Worm (Caenorhabditis elegans) whole organism, midembryonic: ENCODE measurements around the gene npr-16.

Experiments used
- T22C8.4 ChIP-seq: fragments of 200-800 bp; sonication (Bioruptor generic); IDR thresholded peaks from 2 replicates; pipeline ENCODE4 v1.3.6; 2022; ENCODE audit warnings: missing genetic modification characterization, missing compliant biosample characterization
- cog-1 ChIP-seq: sonication (generic microtip); optimal IDR thresholded peaks from 2 replicates; lab custom pipeline; 2016; ENCODE audit warnings: missing genetic modification characterization, missing compliant biosample characterization
- flt-1 ChIP-seq: fragments of 200-800 bp; sonication (Bioruptor generic); IDR thresholded peaks from 2 replicates; pipeline ENCODE4 v1.3.6; 2022; ENCODE audit warnings: missing genetic modification characterization, missing compliant biosample characterization
- klf-2 ChIP-seq: fragments of 200-800 bp; sonication (Bioruptor generic); conservative IDR thresholded peaks from 2 replicates; pipeline ENCODE4 v1.3.6; 2022; ENCODE audit warnings: missing genetic modification reagents, missing genetic modification characterization, missing compliant biosample characterization
- med-1 ChIP-seq: sonication (generic microtip); optimal IDR thresholded peaks from 2 replicates; lab custom pipeline; 2017; ENCODE audit warnings: missing genetic modification characterization, mild to moderate bottlenecking, missing compliant biosample characterization, antibody characterized with exemption, missing genetic modification reagents; ENCODE audit not compliant: insufficient read depth
- ref-1 ChIP-seq: fragments of 200-800 bp; sonication (Bioruptor generic); conservative IDR thresholded peaks from 2 replicates; pipeline ENCODE4 v1.3.6; 2022; ENCODE audit warnings: missing genetic modification reagents, missing genetic modification characterization, missing compliant biosample characterization
- tab-1 ChIP-seq: fragments of 200-800 bp; sonication (Bioruptor generic); IDR thresholded peaks from 2 replicates; pipeline ENCODE4 v1.3.6; 2022; ENCODE audit warnings: missing genetic modification characterization, missing compliant biosample characterization
- ztf-29 ChIP-seq: fragments of 200-800 bp; sonication (Bioruptor generic); IDR thresholded peaks from 2 replicates; pipeline ENCODE4 v1.3.6; 2022; ENCODE audit warnings: missing genetic modification reagents, missing genetic modification characterization, missing compliant biosample characterization

DNA sequence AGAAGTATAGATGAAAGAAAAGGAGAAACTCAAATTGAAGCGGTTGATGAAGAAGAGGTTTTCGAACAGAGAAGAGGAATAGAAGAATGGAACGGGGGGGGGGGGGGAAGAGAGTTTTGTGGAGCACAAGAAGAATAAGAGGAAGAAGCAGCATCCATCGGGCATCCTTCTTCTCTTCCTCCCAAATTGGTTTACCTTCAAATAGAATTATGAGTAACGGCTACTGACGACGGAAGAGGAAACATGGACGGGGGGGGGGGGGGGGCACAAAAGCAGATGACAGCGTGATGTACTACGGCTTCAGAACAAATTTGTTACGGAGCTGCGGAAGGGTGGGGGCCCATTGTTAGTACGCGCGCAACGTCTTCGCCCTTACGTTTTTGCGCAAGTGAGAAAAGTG, 49.3 kb upstream of the npr-16 start:
- TF ChIP-seq ztf-29 (GFP tag; lab: Robert Waterston, UW) (no peak), tab-1 (GFP tag; lab: Robert Waterston, UW) (0 out of 2 replicates have a peak, but pooled peaks have one; percentile 44), T22C8.4 (GFP tag; lab: Robert Waterston, UW) (no peak), klf-2 (no peak), flt-1 (GFP tag; lab: Robert Waterston, UW) (0 out of 2 replicates have a peak, but pooled peaks have one; percentile 38), cog-1 (tag; lab: Kevin White, UChicago) (no peak), med-1 (GFP tag; lab: Kevin White, UChicago) (no peak), ref-1 (GFP tag; lab: Robert Waterston, UW) (no peak)
